Worm (Caenorhabditis elegans) whole organism, L3 larva: Measurements from ENCODE around the gene eri-9.

Source experiments
- ama-1 ChIP-seq: fragments of 150-350 bp; optimal IDR thresholded peaks from 2 replicates; lab custom pipeline; 2018
- ceh-16 ChIP-seq: sonication (generic microtip); optimal IDR thresholded peaks from 2 replicates; lab custom pipeline; 2017; ENCODE audit warnings: missing biosample characterization, missing genetic modification characterization
- ceh-28 ChIP-seq: fragments of 150-350 bp; optimal IDR thresholded peaks from 2 replicates; lab custom pipeline; 2014; ENCODE audit warnings: missing biosample characterization, missing genetic modification reagents, missing genetic modification characterization
- ceh-9 ChIP-seq: sonication (generic microtip); optimal IDR thresholded peaks from 2 replicates; lab custom pipeline; 2018; ENCODE audit warnings: missing biosample characterization, missing genetic modification characterization
- egl-27 ChIP-seq: sonication (generic microtip); optimal IDR thresholded peaks from 4 replicates; lab custom pipeline; 2017; ENCODE audit warnings: missing biosample characterization, missing genetic modification reagents, missing genetic modification characterization
- elt-2 ChIP-seq: sonication (generic microtip); optimal IDR thresholded peaks from 2 replicates; lab custom pipeline; 2016; ENCODE audit warnings: missing genetic modification reagents, mild to moderate bottlenecking, missing genetic modification characterization, missing compliant biosample characterization
- fkh-10 ChIP-seq: sonication (generic microtip); optimal IDR thresholded peaks from 2 replicates; lab custom pipeline; 2017; ENCODE audit warnings: missing biosample characterization, missing genetic modification reagents, missing genetic modification characterization
- mdl-1 ChIP-seq: fragments of 150-350 bp; optimal IDR thresholded peaks from 2 replicates; lab custom pipeline; 2014; ENCODE audit warnings: missing biosample characterization, missing genetic modification characterization
- nhr-23 ChIP-seq: fragments of 150-350 bp; optimal IDR thresholded peaks from 2 replicates; lab custom pipeline; 2014; ENCODE audit warnings: missing biosample characterization, missing genetic modification reagents, missing genetic modification characterization
- nhr-25 ChIP-seq: sonication (generic microtip); optimal IDR thresholded peaks from 2 replicates; lab custom pipeline; 2017; ENCODE audit warnings: missing biosample characterization, missing genetic modification characterization
- snpc-4 ChIP-seq: fragments of 150-350 bp; optimal IDR thresholded peaks from 2 replicates; lab custom pipeline; 2014; ENCODE audit warnings: missing biosample characterization, missing genetic modification characterization
- unc-62 ChIP-seq: fragments of 150-350 bp; sonication (generic microtip); optimal IDR thresholded peaks from 4 replicates; lab custom pipeline; 2014; ENCODE audit warnings: missing biosample characterization, missing genetic modification reagents, missing genetic modification characterization
- zag-1 ChIP-seq: fragments of 150-350 bp; optimal IDR thresholded peaks from 2 replicates; lab custom pipeline; 2014; ENCODE audit warnings: missing biosample characterization, missing genetic modification characterization

- TF ChIP-seq mdl-1 (tag; lab: Kevin White, UChicago): no peak
- no peak for TF ChIP-seq zag-1 (tag; lab: Kevin White, UChicago)
- TF ChIP-seq ceh-16 (tag; lab: Kevin White, UChicago): no peak
- TF ChIP-seq snpc-4: no peak
- TF ChIP-seq nhr-25: no peak
- no peak for TF ChIP-seq elt-2
- TF ChIP-seq ceh-28 (tag; lab: Kevin White, UChicago): no peak
- TF ChIP-seq unc-62 (GFP tag; lab: Kevin White, UChicago): no peak
- no peak for TF ChIP-seq ceh-9 (tag; lab: Kevin White, UChicago)
- TF ChIP-seq egl-27 (tag; lab: Kevin White, UChicago): no peak
- no peak for TF ChIP-seq nhr-23 (tag; lab: Kevin White, UChicago)
- no peak for TF ChIP-seq fkh-10 (GFP tag; lab: Kevin White, UChicago)
- TF ChIP-seq ama-1 (lab: Kevin White, UChicago): no peak
These were observed 19.0 kb downstream of the eri-9 start for ce11 chrIII:4951210-4951609.
